Fruit fly (Drosophila melanogaster) whole organism, embryonic: Measurements from ENCODE around the gene CG46518.
"Not testable (repeated sequence)": the region's sequence is repeated elsewhere in the genome, so short reads cannot be mapped to it uniquely, and the experiment has no call there.

Experiments
- CG15011 ChIP-seq: fragments of 200-800 bp; sonication (Bioruptor generic); optimal IDR thresholded peaks from 3 replicates; lab custom pipeline; 2018; ENCODE audit warnings: missing biosample characterization, mild to moderate bottlenecking, missing genetic modification characterization
- CG17328 ChIP-seq: fragments of 200-800 bp; sonication (Bioruptor generic); IDR thresholded peaks from 2 replicates; pipeline ENCODE4 v1.3.6; 2022; ENCODE audit warnings: missing biosample characterization, missing genetic modification characterization
- CG17829 ChIP-seq: fragments of 200-800 bp; optimal IDR thresholded peaks from 2 replicates; lab custom pipeline; 2019; ENCODE audit warnings: missing biosample characterization, mild to moderate bottlenecking, missing genetic modification characterization, moderate library complexity
- CG1792 ChIP-seq: fragments of 200-800 bp; sonication (Bioruptor generic); optimal IDR thresholded peaks from 2 replicates; lab custom pipeline; 2016; ENCODE audit warnings: missing biosample characterization, missing genetic modification characterization
- CG18262 ChIP-seq: fragments of 200-800 bp; optimal IDR thresholded peaks from 3 replicates; lab custom pipeline; 2019; ENCODE audit warnings: missing biosample characterization, mild to moderate bottlenecking, missing genetic modification characterization, moderate library complexity
- CG3838 ChIP-seq: fragments of 200-800 bp; sonication (Bioruptor generic); optimal IDR thresholded peaks from 3 replicates; lab custom pipeline; 2016; ENCODE audit warnings: missing biosample characterization, missing genetic modification characterization
- CG6791 ChIP-seq: fragments of 200-800 bp; sonication (Bioruptor generic); IDR thresholded peaks from 3 replicates; pipeline ENCODE4 v1.3.6; 2022; ENCODE audit warnings: missing biosample characterization, missing genetic modification characterization; ENCODE audit not compliant: partially characterized antibody
- CG7928 ChIP-seq: fragments of 200-800 bp; sonication (Bioruptor generic); optimal IDR thresholded peaks from 2 replicates; lab custom pipeline; 2017; ENCODE audit warnings: missing biosample characterization, mild to moderate bottlenecking, missing genetic modification characterization
- E2f2 ChIP-seq: fragments of 200-800 bp; sonication (Bioruptor generic); IDR thresholded peaks from 2 replicates; pipeline ENCODE4 v1.3.6; 2022; ENCODE audit warnings: missing biosample characterization, missing genetic modification characterization
- HmgZ ChIP-seq: fragments of 200-800 bp; sonication (Bioruptor generic); optimal IDR thresholded peaks from 2 replicates; lab custom pipeline; 2018; ENCODE audit warnings: missing biosample characterization, mild to moderate bottlenecking, missing genetic modification characterization
- Hmx ChIP-seq: fragments of 200-800 bp; sonication (Bioruptor generic); optimal IDR thresholded peaks from 2 replicates; lab custom pipeline; 2016; ENCODE audit warnings: missing biosample characterization, missing genetic modification characterization
- Lhr ChIP-seq: fragments of 200-800 bp; sonication (Bioruptor generic); optimal IDR thresholded peaks from 3 replicates; lab custom pipeline; 2017; ENCODE audit warnings: mild to moderate bottlenecking, missing biosample characterization, missing genetic modification reagents, missing genetic modification characterization
- MTF-1 ChIP-seq: fragments of 200-800 bp; sonication (Bioruptor generic); optimal IDR thresholded peaks from 2 replicates; lab custom pipeline; 2018; ENCODE audit warnings: missing biosample characterization, mild to moderate bottlenecking, missing genetic modification characterization, borderline replicate concordance
- Spps ChIP-seq: fragments of 200-800 bp; sonication (Bioruptor generic); optimal IDR thresholded peaks from 2 replicates; lab custom pipeline; 2018; ENCODE audit warnings: missing biosample characterization, mild to moderate bottlenecking, missing genetic modification characterization
- Sry-δ ChIP-seq: fragments of 200-800 bp; sonication (Bioruptor generic); optimal IDR thresholded peaks from 2 replicates; lab custom pipeline; 2016; ENCODE audit warnings: missing biosample characterization, missing genetic modification characterization
- croc ChIP-seq: fragments of 200-800 bp; sonication (Bioruptor generic); conservative IDR thresholded peaks from 3 replicates; pipeline ENCODE4 v1.3.6; 2022; ENCODE audit warnings: missing biosample characterization, missing genetic modification characterization
- cwo ChIP-seq: fragments of 200-800 bp; sonication (Bioruptor generic); optimal IDR thresholded peaks from 3 replicates; lab custom pipeline; 2017; ENCODE audit warnings: missing biosample characterization, missing genetic modification characterization, mild to moderate bottlenecking, moderate library complexity, missing genetic modification reagents
- esg ChIP-seq: fragments of 200-800 bp; sonication (Bioruptor generic); conservative IDR thresholded peaks from 2 replicates; pipeline ENCODE4 v1.3.6; 2022; ENCODE audit warnings: missing biosample characterization, missing genetic modification characterization
- fd64A ChIP-seq: fragments of 200-800 bp; sonication (Bioruptor generic); optimal IDR thresholded peaks from 3 replicates; lab custom pipeline; 2018; ENCODE audit warnings: missing biosample characterization, mild to moderate bottlenecking, missing genetic modification characterization
- lbe ChIP-seq: fragments of 200-800 bp; sonication (Bioruptor generic); optimal IDR thresholded peaks from 2 replicates; lab custom pipeline; 2016; ENCODE audit warnings: missing biosample characterization, mild to moderate bottlenecking, missing genetic modification characterization
- sc ChIP-seq, 3 experiments: fragments of >200 bp in 2 of 3; fragments of 200-800 bp in 1 of 3; sonication (Bioruptor generic) in 1 of 3; optimal IDR thresholded peaks; 2 replicates in 2 of 3; 3 replicates in 1 of 3; lab custom pipeline; 2017; ENCODE audit warnings: mild to moderate bottlenecking in 1 of 3, missing biosample characterization in 1 of 3, missing genetic modification characterization in 1 of 3, missing genetic modification reagents in 1 of 3
- zen2 ChIP-seq: fragments of 200-800 bp; sonication (Bioruptor generic); IDR thresholded peaks from 3 replicates; pipeline ENCODE4 v1.3.6; 2022; ENCODE audit warnings: missing biosample characterization, missing genetic modification characterization; ENCODE audit not compliant: partially characterized antibody
- zfh2 ChIP-seq: fragments of 200-800 bp; sonication (Bioruptor generic); optimal IDR thresholded peaks from 2 replicates; lab custom pipeline; 2016; ENCODE audit warnings: missing biosample characterization, missing genetic modification characterization

Gene CG46518

DNA sequence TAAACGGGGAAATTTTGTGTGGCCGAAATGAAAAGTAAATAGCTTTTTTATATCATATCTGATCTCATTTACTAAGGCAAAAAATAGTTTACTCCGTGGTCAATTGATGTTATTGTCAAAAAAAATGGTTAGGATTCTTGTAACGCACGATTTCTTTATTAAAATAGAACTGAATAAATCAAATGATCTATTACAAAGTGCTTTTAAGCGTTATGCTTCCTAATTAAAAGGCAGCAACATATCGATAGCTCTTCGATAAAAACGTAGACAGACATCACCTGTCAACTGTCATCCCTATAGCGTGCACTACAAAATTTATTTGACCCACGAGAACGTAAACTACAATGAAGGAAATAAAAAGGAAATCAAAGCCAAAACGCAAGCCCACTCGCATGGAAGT is at the start of gene CG46518:
CG46518 (plus strand) TSS at position 301 of the 400 bp plus-strand sequence.
- TF ChIP-seq CG3838 (GFP tag; lab: Kevin White, UChicago); Spps (tag; lab: Kevin White, UChicago); MTF-1 (GFP tag; lab: Kevin White, UChicago): not testable (repeated sequence)

- TF ChIP-seq zen2 (GFP tag; lab: Robert Waterston, UW); Hmx (GFP tag; lab: Kevin White, UChicago); CG15011 (GFP tag; lab: Kevin White, UChicago): not testable (repeated sequence)
Observed at dm6 chrX:22177205-22177604, 49.2 kb upstream of the CG46518 start, which contains the start of gene CG46510. Gene CG46510 (plus strand): TSS chrX:22177505.

dm6 chrX:22182193-22182592 is 44.2 kb upstream of the CG46518 start, which contains the start of gene CG46511:
Gene CG46511 (plus strand): TSS chrX:22182493.
- TF ChIP-seq cwo (GFP tag; lab: Kevin White, UChicago); CG17328; E2f2 (GFP tag; lab: Robert Waterston, UW): not testable (repeated sequence)

DNA sequence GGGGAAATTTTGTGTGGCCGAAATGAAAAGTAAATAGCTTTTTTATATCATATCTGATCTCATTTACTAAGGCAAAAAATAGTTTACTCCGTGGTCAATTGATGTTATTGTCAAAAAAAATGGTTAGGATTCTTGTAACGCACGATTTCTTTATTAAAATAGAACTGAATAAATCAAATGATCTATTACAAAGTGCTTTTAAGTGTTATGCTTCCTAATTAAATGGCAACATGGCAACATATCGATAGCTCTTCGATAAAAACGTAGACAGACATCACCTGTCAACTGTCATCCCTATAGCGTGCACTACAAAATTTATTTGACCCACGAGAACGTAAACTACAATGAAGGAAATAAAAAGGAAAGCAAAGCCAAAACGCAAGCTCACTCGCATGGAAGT is 39.3 kb upstream of the CG46518 start, which contains the start of gene CG46512:
CG46512 (plus strand) TSS at position 301 of the 400 bp plus-strand sequence.
- TF ChIP-seq CG6791 (GFP tag; lab: Robert Waterston, UW); sc (optimal IDR thresholded peaks at IDR 0.05; lab: Kevin White, UChicago); sc (GFP tag; optimal IDR thresholded peaks at IDR 0.05; lab: Kevin White, UChicago); Sry-δ (GFP tag; lab: Kevin White, UChicago): not testable (repeated sequence)

DNA sequence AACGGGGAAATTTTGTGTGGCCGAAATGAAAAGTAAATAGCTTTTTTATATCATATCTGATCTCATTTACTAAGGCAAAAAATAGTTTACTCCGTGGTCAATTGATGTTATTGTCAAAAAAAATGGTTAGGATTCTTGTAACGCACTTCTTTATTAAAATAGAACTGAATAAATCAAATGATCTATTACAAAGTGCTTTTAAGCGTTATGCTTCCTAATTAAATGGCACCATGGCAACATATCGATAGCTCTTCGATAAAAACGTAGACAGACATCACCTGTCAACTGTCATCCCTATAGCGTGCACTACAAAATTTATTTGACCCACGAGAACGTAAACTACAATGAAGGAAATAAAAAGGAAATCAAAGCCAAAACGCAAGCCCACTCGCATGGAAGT is 34.4 kb upstream of the CG46518 start, which contains the start of gene CG46513:
CG46513 (plus strand) TSS at position 301 of the 400 bp plus-strand sequence.
- TF ChIP-seq fd64A, zfh2, Lhr (GFP tag; lab: Kevin White, UChicago): not testable (repeated sequence)

DNA sequence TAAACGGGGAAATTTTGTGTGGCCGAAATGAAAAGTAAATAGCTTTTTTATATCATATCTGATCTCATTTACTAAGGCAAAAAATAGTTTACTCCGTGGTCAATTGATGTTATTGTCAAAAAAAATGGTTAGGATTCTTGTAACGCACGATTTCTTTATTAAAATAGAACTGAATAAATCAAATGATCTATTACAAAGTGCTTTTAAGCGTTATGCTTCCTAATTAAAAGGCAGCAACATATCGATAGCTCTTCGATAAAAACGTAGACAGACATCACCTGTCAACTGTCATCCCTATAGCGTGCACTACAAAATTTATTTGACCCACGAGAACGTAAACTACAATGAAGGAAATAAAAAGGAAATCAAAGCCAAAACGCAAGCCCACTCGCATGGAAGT is 29.5 kb upstream of the CG46518 start, which contains the start of gene CG46514:
CG46514 (plus strand) TSS at position 301 of the 400 bp plus-strand sequence.
- TF ChIP-seq esg (GFP tag; lab: Robert Waterston, UW); CG18262 (tag; lab: Kevin White, UChicago); CG17829: not testable (repeated sequence)

DNA sequence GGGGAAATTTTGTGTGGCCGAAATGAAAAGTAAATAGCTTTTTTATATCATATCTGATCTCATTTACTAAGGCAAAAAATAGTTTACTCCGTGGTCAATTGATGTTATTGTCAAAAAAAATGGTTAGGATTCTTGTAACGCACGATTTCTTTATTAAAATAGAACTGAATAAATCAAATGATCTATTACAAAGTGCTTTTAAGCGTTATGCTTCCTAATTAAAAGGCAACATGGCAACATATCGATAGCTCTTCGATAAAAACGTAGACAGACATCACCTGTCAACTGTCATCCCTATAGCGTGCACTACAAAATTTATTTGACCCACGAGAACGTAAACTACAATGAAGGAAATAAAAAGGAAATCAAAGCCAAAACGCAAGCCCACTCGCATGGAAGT is 24.5 kb upstream of the CG46518 start, which contains the start of gene CG46515:
CG46515 (plus strand) TSS at position 301 of the 400 bp plus-strand sequence.
- TF ChIP-seq CG1792 (GFP tag; lab: Kevin White, UChicago); CG7928 (GFP tag; lab: Kevin White, UChicago); croc (GFP tag; lab: Robert Waterston, UW): not testable (repeated sequence)

DNA sequence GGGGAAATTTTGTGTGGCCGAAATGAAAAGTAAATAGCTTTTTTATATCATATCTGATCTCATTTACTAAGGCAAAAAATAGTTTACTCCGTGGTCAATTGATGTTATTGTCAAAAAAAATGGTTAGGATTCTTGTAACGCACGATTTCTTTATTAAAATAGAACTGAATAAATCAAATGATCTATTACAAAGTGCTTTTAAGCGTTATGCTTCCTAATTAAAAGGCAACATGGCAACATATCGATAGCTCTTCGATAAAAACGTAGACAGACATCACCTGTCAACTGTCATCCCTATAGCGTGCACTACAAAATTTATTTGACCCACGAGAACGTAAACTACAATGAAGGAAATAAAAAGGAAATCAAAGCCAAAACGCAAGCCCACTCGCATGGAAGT is 14.3 kb upstream of the CG46518 start, which contains the start of gene CG46516:
CG46516 (plus strand) TSS at position 301 of the 400 bp plus-strand sequence.
- not testable (repeated sequence) for TF ChIP-seq cwo (GFP tag; lab: Kevin White, UChicago); lbe (GFP tag; lab: Kevin White, UChicago); HmgZ
